Worm (Caenorhabditis elegans) whole organism, L3 larva: ENCODE results near the gene tlp-1.

Experiments used
- aly-2 ChIP-seq: fragments of 150-350 bp; optimal IDR thresholded peaks from 2 replicates; lab custom pipeline; 2014; ENCODE audit warnings: missing biosample characterization, missing genetic modification characterization
- egl-27 ChIP-seq: sonication (generic microtip); optimal IDR thresholded peaks from 4 replicates; lab custom pipeline; 2017; ENCODE audit warnings: missing biosample characterization, missing genetic modification reagents, missing genetic modification characterization
- mdl-1 ChIP-seq: fragments of 150-350 bp; optimal IDR thresholded peaks from 2 replicates; lab custom pipeline; 2014; ENCODE audit warnings: missing biosample characterization, missing genetic modification characterization
- nhr-77 ChIP-seq: fragments of 150-350 bp; optimal IDR thresholded peaks from 2 replicates; lab custom pipeline; 2014; ENCODE audit warnings: missing biosample characterization, missing genetic modification characterization
- zag-1 ChIP-seq: fragments of 150-350 bp; optimal IDR thresholded peaks from 2 replicates; lab custom pipeline; 2014; ENCODE audit warnings: missing biosample characterization, missing genetic modification characterization
- ztf-11 ChIP-seq: fragments of 150-350 bp; optimal IDR thresholded peaks from 2 replicates; lab custom pipeline; 2014; ENCODE audit warnings: missing biosample characterization, missing genetic modification characterization
- ztf-4 ChIP-seq: fragments of 150-350 bp; optimal IDR thresholded peaks from 2 replicates; lab custom pipeline; 2014; ENCODE audit warnings: missing biosample characterization, missing genetic modification characterization

ce11 chrIV:13726630-13727029 is 22.7 kb upstream of the tlp-1 start, which contains the start of gene ent-4:
- TF ChIP-seq aly-2 (tag; lab: Kevin White, UChicago) (no peak), zag-1 (no peak), ztf-4 (tag; lab: Kevin White, UChicago) (no peak), nhr-77 (tag; lab: Kevin White, UChicago) (no peak), mdl-1 (tag; lab: Kevin White, UChicago) (no peak), ztf-11 (tag; lab: Kevin White, UChicago) (no peak), egl-27 (tag; lab: Kevin White, UChicago) (no peak)
